Fruit fly (Drosophila melanogaster) whole organism: ENCODE measurements around the gene CG11590.

Experiments used
- CG8478 ChIP-seq: fragments of >200 bp; optimal IDR thresholded peaks from 2 replicates; lab custom pipeline; 2018; ENCODE audit warnings: inconsistent platforms
- EcR ChIP-seq, 2 experiments: fragments of >200 bp; optimal IDR thresholded peaks; 2 replicates each; lab custom pipeline; 2017; ENCODE audit warnings: missing biosample characterization in 2 of 2, missing genetic modification characterization in 2 of 2, missing genetic modification reagents in 2 of 2

dm6 chrX:14227043-14227442 is 27.1 kb downstream of the CG11590 start:
- no peak for TF ChIP-seq EcR (GFP tag; optimal IDR thresholded peaks at IDR 0.05; lab: Kevin White, UChicago)
- no peak for TF ChIP-seq CG8478 (lab: Kevin White, UChicago)
